Worm (Caenorhabditis elegans) whole organism, L2 larva: ENCODE results near the gene pqn-53.

Experiments used
- F13H6.1 ChIP-seq: sonication (generic microtip); optimal IDR thresholded peaks from 2 replicates; lab custom pipeline; 2016; ENCODE audit warnings: missing genetic modification characterization, missing compliant biosample characterization
- Y55F3AM.14 ChIP-seq: fragments of 200-800 bp; sonication (Bioruptor generic); optimal IDR thresholded peaks from 2 replicates; lab custom pipeline; 2018; ENCODE audit warnings: mild to moderate bottlenecking, missing genetic modification characterization, missing compliant biosample characterization
- alr-1 ChIP-seq: fragments of 150-350 bp; optimal IDR thresholded peaks from 2 replicates; lab custom pipeline; 2014; ENCODE audit warnings: missing biosample characterization, missing genetic modification characterization
- ama-1 ChIP-seq: fragments of 150-350 bp; optimal IDR thresholded peaks from 2 replicates; lab custom pipeline; 2018; ENCODE audit warnings: inconsistent platforms
- blmp-1 ChIP-seq: sonication (generic microtip); optimal IDR thresholded peaks from 2 replicates; lab custom pipeline; 2017; ENCODE audit warnings: missing genetic modification characterization, mild to moderate bottlenecking, missing compliant biosample characterization, antibody characterized with exemption, moderate library complexity; ENCODE audit not compliant: insufficient read depth
- ceh-16 ChIP-seq: fragments of 150-350 bp; optimal IDR thresholded peaks from 2 replicates; lab custom pipeline; 2014; ENCODE audit warnings: missing biosample characterization, missing genetic modification characterization
- ceh-82 ChIP-seq: fragments of 150-350 bp; optimal IDR thresholded peaks from 2 replicates; lab custom pipeline; 2014; ENCODE audit warnings: missing biosample characterization, missing genetic modification characterization
- crh-2 ChIP-seq: sonication (generic microtip); optimal IDR thresholded peaks from 2 replicates; lab custom pipeline; 2017; ENCODE audit warnings: missing biosample characterization, missing genetic modification characterization
- dmd-4 ChIP-seq: sonication (generic microtip); optimal IDR thresholded peaks from 2 replicates; lab custom pipeline; 2017; ENCODE audit warnings: missing biosample characterization, missing genetic modification characterization
- egl-27 ChIP-seq: sonication (generic microtip); optimal IDR thresholded peaks from 3 replicates; lab custom pipeline; 2017; ENCODE audit warnings: missing biosample characterization, missing genetic modification reagents, missing genetic modification characterization
- elt-3 ChIP-seq: sonication (generic microtip); optimal IDR thresholded peaks from 2 replicates; lab custom pipeline; 2017; ENCODE audit warnings: missing biosample characterization, missing genetic modification characterization
- fos-1 ChIP-seq: fragments of 150-350 bp; optimal IDR thresholded peaks from 2 replicates; lab custom pipeline; 2014; ENCODE audit warnings: missing biosample characterization, missing genetic modification characterization
- gmeb-1 ChIP-seq: fragments of 150-350 bp; optimal IDR thresholded peaks from 2 replicates; lab custom pipeline; 2014; ENCODE audit warnings: missing biosample characterization, missing genetic modification characterization
- lin-39 ChIP-seq: fragments of 150-350 bp; optimal IDR thresholded peaks from 2 replicates; lab custom pipeline; 2014; ENCODE audit warnings: missing biosample characterization, missing genetic modification reagents, missing genetic modification characterization
- mab-5 ChIP-seq: fragments of 150-350 bp; optimal IDR thresholded peaks from 2 replicates; lab custom pipeline; 2014; ENCODE audit warnings: missing biosample characterization, missing genetic modification characterization
- mbf-1 ChIP-seq: sonication (generic microtip); optimal IDR thresholded peaks from 2 replicates; lab custom pipeline; 2017; ENCODE audit warnings: missing biosample characterization, missing genetic modification characterization
- mdl-1 ChIP-seq, 2 experiments: fragments of 150-350 bp in 1 of 2; sonication (generic microtip) in 1 of 2; optimal IDR thresholded peaks; 2 replicates each; lab custom pipeline; 2017; ENCODE audit warnings: missing biosample characterization in 2 of 2, missing genetic modification characterization in 2 of 2
- nhr-12 ChIP-seq: fragments of 150-350 bp; optimal IDR thresholded peaks from 2 replicates; lab custom pipeline; 2014; ENCODE audit warnings: missing biosample characterization, missing genetic modification characterization
- nhr-129 ChIP-seq: fragments of 150-350 bp; optimal IDR thresholded peaks from 2 replicates; lab custom pipeline; 2014; ENCODE audit warnings: missing biosample characterization, missing genetic modification characterization
- nhr-21 ChIP-seq: fragments of 150-350 bp; optimal IDR thresholded peaks from 2 replicates; lab custom pipeline; 2014; ENCODE audit warnings: missing biosample characterization, missing genetic modification characterization
- nhr-237 ChIP-seq: fragments of 150-350 bp; optimal IDR thresholded peaks from 2 replicates; lab custom pipeline; 2014; ENCODE audit warnings: missing biosample characterization, missing genetic modification characterization
- nhr-25 ChIP-seq: fragments of 150-350 bp; sonication (generic microtip); optimal IDR thresholded peaks from 3 replicates; lab custom pipeline; 2014; ENCODE audit warnings: missing biosample characterization, missing genetic modification characterization
- nhr-77 ChIP-seq: fragments of 150-350 bp; optimal IDR thresholded peaks from 2 replicates; lab custom pipeline; 2014; ENCODE audit warnings: missing biosample characterization, missing genetic modification characterization
- sma-3 ChIP-seq: sonication (generic microtip); optimal IDR thresholded peaks from 2 replicates; lab custom pipeline; 2016; ENCODE audit warnings: missing genetic modification reagents, missing genetic modification characterization, missing compliant biosample characterization
- sma-9 ChIP-seq, 2 experiments: fragments of 150-350 bp in 1 of 2; sonication (generic microtip) in 1 of 2; optimal IDR thresholded peaks; 2 replicates each; lab custom pipeline; 2014 to 2016; ENCODE audit warnings: missing genetic modification characterization in 2 of 2, mild to moderate bottlenecking in 1 of 2, missing biosample characterization in 1 of 2, missing compliant biosample characterization in 1 of 2, missing genetic modification reagents in 1 of 2, moderate library complexity in 1 of 2
- unc-39 ChIP-seq: fragments of 150-350 bp; optimal IDR thresholded peaks from 2 replicates; lab custom pipeline; 2014; ENCODE audit warnings: missing biosample characterization, missing genetic modification characterization
- zag-1 ChIP-seq: fragments of 150-350 bp; optimal IDR thresholded peaks from 2 replicates; lab custom pipeline; 2014; ENCODE audit warnings: missing biosample characterization, missing genetic modification characterization
- ztf-1 ChIP-seq: fragments of 200-800 bp; sonication (Bioruptor generic); conservative IDR thresholded peaks from 2 replicates; pipeline ENCODE4 v1.3.6; 2022; ENCODE audit warnings: missing genetic modification characterization, missing compliant biosample characterization
- ztf-11 ChIP-seq: sonication (generic microtip); optimal IDR thresholded peaks from 2 replicates; lab custom pipeline; 2017; ENCODE audit warnings: missing biosample characterization, missing genetic modification characterization

The pqn-53 gene

ce11 chrV:12095865-12096264 is 30.7 kb upstream of the pqn-53 start, which contains the start of gene nhr-207:
Gene nhr-207, plus strand, starts transcription at chrV:12096146.
- TF ChIP-seq nhr-129 = peak; percentile 9
- TF ChIP-seq sma-9 (GFP tag; optimal IDR thresholded peaks at IDR 0.05; lab: Kevin White, UChicago) = peak; percentile 60
- TF ChIP-seq sma-9 (tag; optimal IDR thresholded peaks at IDR 0.05; lab: Kevin White, UChicago) = no peak
- TF ChIP-seq fos-1 (tag; lab: Kevin White, UChicago) = peak; percentile 72
- no peak for TF ChIP-seq ztf-11 (tag; lab: Kevin White, UChicago)

ce11 chrV:12094030-12094429 is 28.8 kb upstream of the pqn-53 start, which contains the start of gene nhr-208:
Gene nhr-208, plus strand, starts transcription at chrV:12094317.
- TF ChIP-seq ztf-11 (tag; lab: Kevin White, UChicago) (no peak), elt-3 (tag; lab: Kevin White, UChicago) (no peak), alr-1 (tag; lab: Kevin White, UChicago) (no peak), fos-1 (tag; lab: Kevin White, UChicago) (peak; percentile 11), blmp-1 (no peak), sma-9 (GFP tag; optimal IDR thresholded peaks at IDR 0.05; lab: Kevin White, UChicago) (peak; percentile 11), sma-9 (tag; optimal IDR thresholded peaks at IDR 0.05; lab: Kevin White, UChicago) (no peak)

ce11 chrV:12091759-12092158 is 26.6 kb upstream of the pqn-53 start, which contains the start of gene nhr-206:
Gene nhr-206, plus strand, starts transcription at chrV:12092006.
- TF ChIP-seq ama-1 (lab: Kevin White, UChicago) (no peak), Y55F3AM.14 (no peak), fos-1 (tag; lab: Kevin White, UChicago) (peak; percentile 85), mab-5 (no peak), nhr-25 (tag; lab: Kevin White, UChicago) (peak; percentile 12), crh-2 (peak; percentile 67), sma-3 (GFP tag; lab: Kevin White, UChicago) (peak; percentile 21), F13H6.1 (tag; lab: Kevin White, UChicago) (peak; percentile 7), elt-3 (tag; lab: Kevin White, UChicago) (no peak), sma-9 (GFP tag; optimal IDR thresholded peaks at IDR 0.05; lab: Kevin White, UChicago) (peak; percentile 56), sma-9 (tag; optimal IDR thresholded peaks at IDR 0.05; lab: Kevin White, UChicago) (no peak), nhr-77 (tag; lab: Kevin White, UChicago) (no peak), nhr-129 (peak; percentile 71)

- TF ChIP-seq ztf-1 (no peak), elt-3 (tag; lab: Kevin White, UChicago) (no peak), crh-2 (no peak), F13H6.1 (tag; lab: Kevin White, UChicago) (no peak)
These were observed 23.6 kb upstream of the pqn-53 start, which contains the start of gene R07B7.12 for ce11 chrV:12088773-12089172. Gene R07B7.12, plus strand, starts transcription at chrV:12089073.

- TF ChIP-seq F13H6.1 (tag; lab: Kevin White, UChicago) (no peak), mdl-1 (tag; optimal IDR thresholded peaks at IDR 0.05; lab: Kevin White, UChicago) (no peak), nhr-237 (tag; lab: Kevin White, UChicago) (no peak), egl-27 (tag; lab: Kevin White, UChicago) (no peak)
These were observed 21.7 kb upstream of the pqn-53 start, which contains the start of gene gana-1 for ce11 chrV:12086934-12087333. Gene gana-1, plus strand, starts transcription at chrV:12087234.

- peak; percentile 16 for TF ChIP-seq fos-1 (tag; lab: Kevin White, UChicago)
- TF ChIP-seq F13H6.1 (tag; lab: Kevin White, UChicago) = no peak
- TF ChIP-seq lin-39 (tag; lab: Kevin White, UChicago) = no peak
- TF ChIP-seq mbf-1 (tag; lab: Kevin White, UChicago) = no peak
- TF ChIP-seq nhr-12 (tag; lab: Kevin White, UChicago) = no peak
- no peak for TF ChIP-seq gmeb-1
- TF ChIP-seq unc-39 (tag; lab: Kevin White, UChicago) = no peak
- no peak for TF ChIP-seq dmd-4 (tag; lab: Kevin White, UChicago)
- no peak for TF ChIP-seq Y55F3AM.14
These were observed 20.9 kb upstream of the pqn-53 start for ce11 chrV:12085867-12086634.

- TF ChIP-seq nhr-21 (tag; lab: Kevin White, UChicago) (no peak), gmeb-1 (no peak), crh-2 (no peak), zag-1 (no peak), ceh-82 (tag; lab: Kevin White, UChicago) (no peak), ceh-16 (tag; lab: Kevin White, UChicago) (no peak)
These were observed 19.0 kb upstream of the pqn-53 start, which contains the start of gene R07B7.8 for ce11 chrV:12084216-12084615. Gene R07B7.8, minus strand, starts transcription at chrV:12084316.
